Worm (Caenorhabditis elegans) whole organism, late embryonic: ENCODE data around the gene fbxa-202.

Experiments
- C38D4.7 ChIP-seq: fragments of 200-800 bp; sonication (Bioruptor generic); optimal IDR thresholded peaks from 2 replicates; lab custom pipeline; 2018; ENCODE audit warnings: mild to moderate bottlenecking, missing genetic modification characterization, moderate library complexity, missing compliant biosample characterization
- K09A11.1 ChIP-seq: sonication (generic microtip); optimal IDR thresholded peaks from 2 replicates; lab custom pipeline; 2017; ENCODE audit warnings: antibody characterized with exemption, mild to moderate bottlenecking, missing genetic modification characterization, missing compliant biosample characterization; ENCODE audit not compliant: insufficient read depth
- T23F11.4 ChIP-seq: fragments of 200-800 bp; sonication (Bioruptor generic); optimal IDR thresholded peaks from 2 replicates; lab custom pipeline; 2018; ENCODE audit warnings: mild to moderate bottlenecking, missing genetic modification characterization, missing compliant biosample characterization
- ahr-1 ChIP-seq: sonication (generic microtip); optimal IDR thresholded peaks from 2 replicates; lab custom pipeline; 2016; ENCODE audit warnings: missing genetic modification characterization, missing compliant biosample characterization
- ama-1 ChIP-seq: fragments of 150-350 bp; optimal IDR thresholded peaks from 2 replicates; lab custom pipeline; 2014
- ceh-18 ChIP-seq: sonication (generic microtip); optimal IDR thresholded peaks from 2 replicates; lab custom pipeline; 2016; ENCODE audit warnings: missing genetic modification characterization, missing compliant biosample characterization
- ceh-2 ChIP-seq: sonication (generic microtip); optimal IDR thresholded peaks from 2 replicates; lab custom pipeline; 2016; ENCODE audit warnings: missing genotype, missing genetic modification characterization, missing compliant biosample characterization
- ceh-22 ChIP-seq: sonication (generic microtip); optimal IDR thresholded peaks from 2 replicates; lab custom pipeline; 2017; ENCODE audit warnings: missing biosample characterization, missing genetic modification characterization
- ceh-30 ChIP-seq: fragments of 150-350 bp; optimal IDR thresholded peaks from 2 replicates; lab custom pipeline; 2014; ENCODE audit warnings: missing biosample characterization, missing genetic modification characterization
- ceh-31 ChIP-seq: sonication (generic microtip); optimal IDR thresholded peaks from 2 replicates; lab custom pipeline; 2016; ENCODE audit warnings: missing genetic modification characterization, missing compliant biosample characterization
- ceh-34 ChIP-seq: sonication (generic microtip); optimal IDR thresholded peaks from 2 replicates; lab custom pipeline; 2016; ENCODE audit warnings: mild to moderate bottlenecking, missing genetic modification characterization, missing compliant biosample characterization
- ceh-6 ChIP-seq: fragments of 200-800 bp; sonication (Bioruptor generic); optimal IDR thresholded peaks from 2 replicates; lab custom pipeline; 2018; ENCODE audit warnings: mild to moderate bottlenecking, missing genetic modification characterization, missing compliant biosample characterization
- dmd-4 ChIP-seq: sonication (generic microtip); optimal IDR thresholded peaks from 2 replicates; lab custom pipeline; 2016; ENCODE audit warnings: borderline replicate concordance, missing genetic modification characterization, missing compliant biosample characterization
- dve-1 ChIP-seq: sonication (generic microtip); optimal IDR thresholded peaks from 2 replicates; lab custom pipeline; 2017; ENCODE audit warnings: antibody characterized with exemption, mild to moderate bottlenecking, missing genetic modification characterization, missing compliant biosample characterization
- elt-4 ChIP-seq: sonication (generic microtip); optimal IDR thresholded peaks from 2 replicates; lab custom pipeline; 2016; ENCODE audit warnings: missing genetic modification characterization, missing compliant biosample characterization
- ets-4 ChIP-seq: sonication (generic microtip); optimal IDR thresholded peaks from 2 replicates; lab custom pipeline; 2016; ENCODE audit warnings: missing genetic modification characterization, missing compliant biosample characterization
- fkh-10 ChIP-seq: fragments of 150-350 bp; optimal IDR thresholded peaks from 2 replicates; lab custom pipeline; 2014; ENCODE audit warnings: missing biosample characterization, missing genetic modification reagents, missing genetic modification characterization
- fkh-6 ChIP-seq: sonication (generic microtip); optimal IDR thresholded peaks from 2 replicates; lab custom pipeline; 2016; ENCODE audit warnings: missing genetic modification characterization, missing compliant biosample characterization
- gmeb-2 ChIP-seq: sonication (generic microtip); optimal IDR thresholded peaks from 2 replicates; lab custom pipeline; 2016; ENCODE audit warnings: missing genetic modification characterization, inconsistent platforms, missing compliant biosample characterization
- hlh-13 ChIP-seq: fragments of 200-800 bp; sonication (Bioruptor generic); optimal IDR thresholded peaks from 2 replicates; lab custom pipeline; 2018; ENCODE audit warnings: mild to moderate bottlenecking, missing genetic modification characterization, missing compliant biosample characterization
- hlh-30 ChIP-seq: sonication (generic microtip); optimal IDR thresholded peaks from 2 replicates; lab custom pipeline; 2017; ENCODE audit warnings: antibody characterized with exemption, missing genetic modification characterization, missing compliant biosample characterization; ENCODE audit not compliant: insufficient read depth
- hlh-6 ChIP-seq: sonication (generic microtip); optimal IDR thresholded peaks from 2 replicates; lab custom pipeline; 2016; ENCODE audit warnings: missing genotype, missing genetic modification characterization, missing compliant biosample characterization
- lim-6 ChIP-seq: sonication (generic microtip); optimal IDR thresholded peaks from 2 replicates; lab custom pipeline; 2016; ENCODE audit warnings: missing genetic modification characterization, missing compliant biosample characterization
- lin-11 ChIP-seq: fragments of 200-800 bp; sonication (Bioruptor generic); optimal IDR thresholded peaks from 2 replicates; lab custom pipeline; 2018; ENCODE audit warnings: mild to moderate bottlenecking, missing genetic modification characterization, missing compliant biosample characterization
- madf-2 ChIP-seq: sonication (generic microtip); optimal IDR thresholded peaks from 2 replicates; lab custom pipeline; 2017; ENCODE audit warnings: missing genetic modification characterization, missing compliant biosample characterization
- nhr-11 ChIP-seq: fragments of 150-350 bp; optimal IDR thresholded peaks from 2 replicates; lab custom pipeline; 2014; ENCODE audit warnings: missing biosample characterization, missing genetic modification characterization
- pag-3 ChIP-seq: sonication (generic microtip); optimal IDR thresholded peaks from 2 replicates; lab custom pipeline; 2016; ENCODE audit warnings: missing compliant biosample characterization, missing genetic modification characterization, borderline replicate concordance
- pat-9 ChIP-seq: fragments of 200-800 bp; sonication (Bioruptor generic); optimal IDR thresholded peaks from 2 replicates; lab custom pipeline; 2018; ENCODE audit warnings: mild to moderate bottlenecking, missing genetic modification characterization, moderate library complexity, missing compliant biosample characterization
- ref-2 ChIP-seq: sonication (generic microtip); optimal IDR thresholded peaks from 2 replicates; lab custom pipeline; 2016; ENCODE audit warnings: missing genetic modification characterization, missing compliant biosample characterization
- rnt-1 ChIP-seq: sonication (generic microtip); optimal IDR thresholded peaks from 2 replicates; lab custom pipeline; 2016; ENCODE audit warnings: missing genetic modification characterization, missing compliant biosample characterization
- sdc-2 ChIP-seq: sonication (generic microtip); optimal IDR thresholded peaks from 2 replicates; lab custom pipeline; 2016; ENCODE audit warnings: missing genotype, missing genetic modification characterization, missing compliant biosample characterization
- sox-2 ChIP-seq: fragments of 200-800 bp; sonication (Bioruptor generic); IDR thresholded peaks from 2 replicates; pipeline ENCODE4 v1.3.6; 2022; ENCODE audit warnings: missing genetic modification reagents, missing genetic modification characterization, missing compliant biosample characterization
- sox-4 ChIP-seq: sonication (generic microtip); optimal IDR thresholded peaks from 2 replicates; lab custom pipeline; 2017; ENCODE audit warnings: mild to moderate bottlenecking, missing genetic modification characterization, inconsistent platforms, missing compliant biosample characterization
- unc-3 ChIP-seq, 2 experiments: fragments of 200-800 bp in 1 of 2; sonication (Bioruptor generic) in 1 of 2; sonication (generic microtip) in 1 of 2; conservative IDR thresholded peaks in 1 of 2; optimal IDR thresholded peaks in 1 of 2; 2 replicates each; pipeline versions ENCODE4 v1.3.6 to Lab custom; 2016 to 2022; ENCODE audit warnings: missing compliant biosample characterization in 2 of 2, missing genetic modification characterization in 2 of 2, missing genetic modification reagents in 1 of 2
- ztf-16 ChIP-seq: sonication (generic microtip); optimal IDR thresholded peaks from 2 replicates; lab custom pipeline; 2017; ENCODE audit warnings: missing genetic modification characterization, missing compliant biosample characterization

fbxa-202 gene

ce11 chrV:6326980-6327379 is at the start of gene fbxa-202:
TSS of gene fbxa-202 (plus strand) at chrV:6327280.
- TF ChIP-seq dmd-4 (tag; lab: Kevin White, UChicago): no peak
- no peak for TF ChIP-seq lim-6 (tag; lab: Kevin White, UChicago)
- TF ChIP-seq dve-1 (tag; lab: Kevin White, UChicago): no peak
- TF ChIP-seq C38D4.7 (GFP tag; lab: Kevin White, UChicago): no peak
- TF ChIP-seq ama-1 (lab: Kevin White, UChicago): no peak
- no peak for TF ChIP-seq sox-2
- no peak for TF ChIP-seq ref-2 (tag; lab: Kevin White, UChicago)
- TF ChIP-seq fkh-10: no peak
- no peak for TF ChIP-seq hlh-13 (GFP tag; lab: Kevin White, UChicago)
- no peak for TF ChIP-seq ceh-2 (tag; lab: Kevin White, UChicago)
- no peak for TF ChIP-seq pag-3 (tag; lab: Kevin White, UChicago)
- no peak for TF ChIP-seq T23F11.4 (GFP tag; lab: Kevin White, UChicago)
- TF ChIP-seq ceh-18: no peak
- TF ChIP-seq pat-9 (tag; lab: Kevin White, UChicago): no peak
- no peak for TF ChIP-seq nhr-11 (tag; lab: Kevin White, UChicago)
- TF ChIP-seq ceh-34: no peak
- TF ChIP-seq ceh-6 (GFP tag; lab: Kevin White, UChicago): no peak
- TF ChIP-seq madf-2 (tag; lab: Kevin White, UChicago): no peak
- TF ChIP-seq elt-4 (tag; lab: Kevin White, UChicago): no peak
- no peak for TF ChIP-seq ztf-16

ce11 chrV:6278117-6279081 is 48.7 kb upstream of the fbxa-202 start, which contains the start of gene fil-2:
TSS of gene fil-2 (plus strand) at chrV:6279031.
- no peak for TF ChIP-seq ref-2 (tag; lab: Kevin White, UChicago)
- TF ChIP-seq sox-2: no peak
- TF ChIP-seq ama-1 (lab: Kevin White, UChicago): no peak
- no peak for TF ChIP-seq lin-11 (tag; lab: Kevin White, UChicago)
- TF ChIP-seq dmd-4 (tag; lab: Kevin White, UChicago): no peak
- no peak for TF ChIP-seq hlh-30
- TF ChIP-seq ahr-1: no peak
- no peak for TF ChIP-seq ceh-30 (tag; lab: Kevin White, UChicago)
- TF ChIP-seq unc-3 (GFP tag; conservative IDR thresholded peaks at IDR 0.05; lab: Robert Waterston, UW): no peak
- TF ChIP-seq unc-3 (tag; optimal IDR thresholded peaks at IDR 0.05; lab: Kevin White, UChicago): no peak
- no peak for TF ChIP-seq sdc-2 (tag; lab: Kevin White, UChicago)
- no peak for TF ChIP-seq dve-1 (tag; lab: Kevin White, UChicago)
- no peak for TF ChIP-seq sox-4
- no peak for TF ChIP-seq ceh-31 (tag; lab: Kevin White, UChicago)
- TF ChIP-seq gmeb-2 (tag; lab: Kevin White, UChicago): no peak
- no peak for TF ChIP-seq rnt-1
- TF ChIP-seq, all 69 proteins: peak for 0

- TF ChIP-seq fkh-6 (tag; lab: Kevin White, UChicago): no peak
- TF ChIP-seq K09A11.1 (tag; lab: Kevin White, UChicago): no peak
- no peak for TF ChIP-seq ceh-34
- TF ChIP-seq rnt-1: no peak
- no peak for TF ChIP-seq hlh-6 (tag; lab: Kevin White, UChicago)
- TF ChIP-seq hlh-13 (GFP tag; lab: Kevin White, UChicago): no peak
- no peak for TF ChIP-seq ceh-22 (tag; lab: Kevin White, UChicago)
- no peak for TF ChIP-seq ets-4
- no peak for TF ChIP-seq sox-4
Observed at ce11 chrV:6280067-6280466, 47.0 kb upstream of the fbxa-202 start.
